Fruit fly (Drosophila melanogaster) whole organism, embryonic: ENCODE results near the gene Tnpo.
A peak's percentile ranks its signal among the peaks of the same experiment; 100 is the strongest.

Experiments
- Blimp-1 ChIP-seq: fragments of 200-800 bp; sonication (Bioruptor generic); optimal IDR thresholded peaks from 3 replicates; lab custom pipeline; 2018; ENCODE audit warnings: missing biosample characterization, missing genetic modification characterization, mild to moderate bottlenecking, moderate library complexity, missing genetic modification reagents
- CG10274 ChIP-seq: fragments of 200-800 bp; sonication (Bioruptor generic); optimal IDR thresholded peaks from 3 replicates; lab custom pipeline; 2017; ENCODE audit warnings: missing biosample characterization, mild to moderate bottlenecking, missing genetic modification characterization
- CG10462 ChIP-seq: fragments of 200-800 bp; sonication (Bioruptor generic); optimal IDR thresholded peaks from 2 replicates; lab custom pipeline; 2016; ENCODE audit warnings: missing biosample characterization, missing genetic modification characterization
- CG11696 ChIP-seq: fragments of 200-800 bp; sonication (Bioruptor generic); IDR thresholded peaks from 2 replicates; pipeline ENCODE4 v1.3.6; 2022; ENCODE audit warnings: missing biosample characterization, missing genetic modification characterization
- CG14050 ChIP-seq: fragments of 200-800 bp; sonication (Bioruptor generic); IDR thresholded peaks from 3 replicates; pipeline ENCODE4 v1.3.6; 2022; ENCODE audit warnings: missing biosample characterization, missing genetic modification characterization
- CG14965 ChIP-seq: fragments of 200-800 bp; sonication (Bioruptor generic); optimal IDR thresholded peaks from 2 replicates; lab custom pipeline; 2016; ENCODE audit warnings: missing biosample characterization, missing genetic modification characterization, borderline replicate concordance
- CG15011 ChIP-seq: fragments of 200-800 bp; sonication (Bioruptor generic); optimal IDR thresholded peaks from 3 replicates; lab custom pipeline; 2018; ENCODE audit warnings: missing biosample characterization, mild to moderate bottlenecking, missing genetic modification characterization
- CG17385 ChIP-seq: fragments of 200-800 bp; sonication (Bioruptor generic); optimal IDR thresholded peaks from 3 replicates; lab custom pipeline; 2018; ENCODE audit warnings: missing biosample characterization, mild to moderate bottlenecking, missing genetic modification characterization
- CG17612 ChIP-seq: fragments of 200-800 bp; sonication (Bioruptor generic); IDR thresholded peaks from 2 replicates; pipeline ENCODE4 v1.3.6; 2022; ENCODE audit warnings: missing biosample characterization, missing genetic modification characterization
- CG2116 ChIP-seq: fragments of 200-800 bp; sonication (Bioruptor generic); optimal IDR thresholded peaks from 3 replicates; lab custom pipeline; 2018; ENCODE audit warnings: missing biosample characterization, mild to moderate bottlenecking, missing genetic modification characterization
- CG2199 ChIP-seq: fragments of 200-800 bp; sonication (Bioruptor generic); IDR thresholded peaks from 3 replicates; pipeline ENCODE4 v1.3.6; 2022; ENCODE audit warnings: missing biosample characterization, missing genetic modification characterization
- CG31365 ChIP-seq: fragments of 200-800 bp; sonication (Bioruptor generic); optimal IDR thresholded peaks from 2 replicates; lab custom pipeline; 2018; ENCODE audit warnings: missing biosample characterization, mild to moderate bottlenecking, missing genetic modification characterization
- CG4328 ChIP-seq: fragments of 200-800 bp; sonication (Bioruptor generic); optimal IDR thresholded peaks from 3 replicates; lab custom pipeline; 2017; ENCODE audit warnings: missing biosample characterization, missing genetic modification reagents, missing genetic modification characterization
- CG4617 ChIP-seq: fragments of 200-800 bp; sonication (Bioruptor generic); optimal IDR thresholded peaks from 3 replicates; lab custom pipeline; 2016; ENCODE audit warnings: missing biosample characterization, missing genetic modification characterization, borderline replicate concordance
- CG5180 ChIP-seq: fragments of 200-800 bp; sonication (Bioruptor generic); optimal IDR thresholded peaks from 3 replicates; lab custom pipeline; 2017; ENCODE audit warnings: missing biosample characterization, missing genetic modification characterization, mild to moderate bottlenecking, moderate library complexity, missing genetic modification reagents
- CG5953 ChIP-seq: fragments of 200-800 bp; sonication (Bioruptor generic); IDR thresholded peaks from 2 replicates; pipeline ENCODE4 v1.3.6; 2022; ENCODE audit warnings: missing biosample characterization, missing genetic modification characterization
- CG6854 ChIP-seq: fragments of 200-800 bp; sonication (Bioruptor generic); optimal IDR thresholded peaks from 3 replicates; lab custom pipeline; 2017; ENCODE audit warnings: missing biosample characterization, mild to moderate bottlenecking, missing genetic modification characterization
- CG9817 ChIP-seq: fragments of 200-800 bp; sonication (Bioruptor generic); optimal IDR thresholded peaks from 2 replicates; lab custom pipeline; 2018; ENCODE audit warnings: missing biosample characterization, mild to moderate bottlenecking, missing genetic modification characterization, moderate library complexity
- Dfd ChIP-seq, 2 experiments: fragments of >200 bp; optimal IDR thresholded peaks; 2 replicates each; lab custom pipeline; 2017; ENCODE audit warnings: missing biosample characterization in 2 of 2, missing genetic modification characterization in 2 of 2
- Fer1 ChIP-seq: fragments of 200-800 bp; sonication (Bioruptor generic); optimal IDR thresholded peaks from 2 replicates; lab custom pipeline; 2017; ENCODE audit warnings: missing biosample characterization, mild to moderate bottlenecking, missing genetic modification characterization
- Fer2 ChIP-seq: fragments of 200-800 bp; sonication (Bioruptor generic); optimal IDR thresholded peaks from 2 replicates; lab custom pipeline; 2018; ENCODE audit warnings: missing biosample characterization, mild to moderate bottlenecking, missing genetic modification characterization, moderate library complexity
- Gsc ChIP-seq: fragments of 200-800 bp; sonication (Bioruptor generic); IDR thresholded peaks from 2 replicates; pipeline ENCODE4 v1.3.6; 2022; ENCODE audit warnings: missing biosample characterization, missing genetic modification characterization
- Hr39 ChIP-seq: fragments of >200 bp; optimal IDR thresholded peaks from 2 replicates; lab custom pipeline; 2017
- Nf-YA ChIP-seq: fragments of 200-800 bp; sonication (Bioruptor generic); IDR thresholded peaks from 2 replicates; pipeline ENCODE4 v1.3.6; 2022; ENCODE audit warnings: missing biosample characterization, missing genetic modification characterization
- Oli ChIP-seq: fragments of 200-800 bp; sonication (Bioruptor generic); optimal IDR thresholded peaks from 2 replicates; lab custom pipeline; 2018; ENCODE audit warnings: missing biosample characterization, mild to moderate bottlenecking, missing genetic modification characterization, moderate library complexity
- PHDP ChIP-seq: fragments of 200-800 bp; sonication (Bioruptor generic); optimal IDR thresholded peaks from 3 replicates; lab custom pipeline; 2018; ENCODE audit warnings: missing biosample characterization, mild to moderate bottlenecking, missing genetic modification characterization, moderate library complexity
- Rfx ChIP-seq: fragments of 200-800 bp; sonication (Bioruptor generic); IDR thresholded peaks from 2 replicates; pipeline ENCODE4 v1.3.6; 2022; ENCODE audit warnings: missing biosample characterization, missing genetic modification characterization
- Sox102F ChIP-seq: fragments of 200-800 bp; sonication (Bioruptor generic); optimal IDR thresholded peaks from 2 replicates; lab custom pipeline; 2018; ENCODE audit warnings: missing biosample characterization, mild to moderate bottlenecking, missing genetic modification characterization, moderate library complexity
- Usf ChIP-seq: fragments of 200-800 bp; sonication (Bioruptor generic); optimal IDR thresholded peaks from 2 replicates; lab custom pipeline; 2017; ENCODE audit warnings: missing genotype, missing biosample characterization, missing genetic modification characterization
- ato ChIP-seq: fragments of 200-800 bp; sonication (Bioruptor generic); IDR thresholded peaks from 2 replicates; pipeline ENCODE4 v1.3.6; 2022; ENCODE audit warnings: missing biosample characterization, missing genetic modification characterization; ENCODE audit not compliant: partially characterized antibody
- az2 ChIP-seq: fragments of 200-800 bp; sonication (Bioruptor generic); optimal IDR thresholded peaks from 3 replicates; lab custom pipeline; 2016; ENCODE audit warnings: missing biosample characterization, missing genetic modification characterization
- chif ChIP-seq, 2 experiments: fragments of 200-800 bp; sonication (Bioruptor generic); optimal IDR thresholded peaks; 3 replicates each; lab custom pipeline; 2016; ENCODE audit warnings: missing biosample characterization in 2 of 2, missing genetic modification characterization in 2 of 2
- crc ChIP-seq: fragments of 200-800 bp; sonication (Bioruptor generic); optimal IDR thresholded peaks from 2 replicates; lab custom pipeline; 2016; ENCODE audit warnings: missing biosample characterization, missing genetic modification characterization
- dan ChIP-seq: fragments of 200-800 bp; sonication (Bioruptor generic); IDR thresholded peaks from 2 replicates; pipeline ENCODE4 v1.3.6; 2022; ENCODE audit warnings: missing biosample characterization, missing genetic modification characterization
- eve ChIP-seq, 2 experiments: fragments of >200 bp; optimal IDR thresholded peaks; 2 replicates each; lab custom pipeline; 2017; ENCODE audit warnings: missing biosample characterization in 2 of 2, missing genetic modification characterization in 2 of 2
- gro ChIP-seq: fragments of 200-800 bp; sonication (Bioruptor generic); optimal IDR thresholded peaks from 2 replicates; lab custom pipeline; 2016; ENCODE audit warnings: missing biosample characterization, missing genetic modification characterization
- hth ChIP-seq: fragments of >200 bp; optimal IDR thresholded peaks from 2 replicates; lab custom pipeline; 2017; ENCODE audit warnings: inconsistent platforms
- lilli ChIP-seq: fragments of 200-800 bp; sonication (Bioruptor generic); optimal IDR thresholded peaks from 3 replicates; lab custom pipeline; 2016; ENCODE audit warnings: missing biosample characterization, missing genetic modification characterization
- lmd ChIP-seq: fragments of 200-800 bp; sonication (Bioruptor generic); IDR thresholded peaks from 2 replicates; pipeline ENCODE4 v1.3.6; 2022; ENCODE audit warnings: missing biosample characterization, missing genetic modification characterization
- nerfin-1 ChIP-seq: fragments of 200-800 bp; sonication (Bioruptor generic); optimal IDR thresholded peaks from 3 replicates; lab custom pipeline; 2019; ENCODE audit warnings: missing biosample characterization, mild to moderate bottlenecking, missing genetic modification characterization, moderate library complexity
- pb ChIP-seq: fragments of 200-800 bp; sonication (Bioruptor generic); optimal IDR thresholded peaks from 3 replicates; lab custom pipeline; 2016; ENCODE audit warnings: missing biosample characterization, missing genetic modification characterization
- scrt ChIP-seq: fragments of 200-800 bp; sonication (Bioruptor generic); optimal IDR thresholded peaks from 2 replicates; lab custom pipeline; 2018; ENCODE audit warnings: missing biosample characterization, mild to moderate bottlenecking, missing genetic modification characterization, moderate library complexity
- slbo ChIP-seq: fragments of 200-800 bp; sonication (Bioruptor generic); IDR thresholded peaks from 2 replicates; pipeline ENCODE4 v1.3.6; 2022; ENCODE audit warnings: missing biosample characterization, missing genetic modification characterization
- slou ChIP-seq: fragments of 200-800 bp; sonication (Bioruptor generic); optimal IDR thresholded peaks from 3 replicates; lab custom pipeline; 2016; ENCODE audit warnings: missing biosample characterization, missing genetic modification characterization
- sr ChIP-seq: fragments of 200-800 bp; sonication (Bioruptor generic); IDR thresholded peaks from 3 replicates; pipeline ENCODE4 v1.3.6; 2022; ENCODE audit warnings: missing biosample characterization, missing genetic modification characterization
- tap ChIP-seq: fragments of 200-800 bp; optimal IDR thresholded peaks from 3 replicates; lab custom pipeline; 2019; ENCODE audit warnings: missing biosample characterization, mild to moderate bottlenecking, missing genetic modification characterization, moderate library complexity
- tna ChIP-seq: fragments of 200-800 bp; sonication (Bioruptor generic); IDR thresholded peaks from 2 replicates; pipeline ENCODE4 v1.3.6; 2022; ENCODE audit warnings: missing biosample characterization, missing genetic modification characterization; ENCODE audit not compliant: partially characterized antibody
- trh ChIP-seq: fragments of 200-800 bp; sonication (Bioruptor generic); optimal IDR thresholded peaks from 2 replicates; lab custom pipeline; 2016; ENCODE audit warnings: missing biosample characterization, missing genetic modification characterization
- unpg ChIP-seq: fragments of 200-800 bp; sonication (Bioruptor generic); optimal IDR thresholded peaks from 3 replicates; lab custom pipeline; 2018; ENCODE audit warnings: missing biosample characterization, mild to moderate bottlenecking, missing genetic modification characterization, moderate library complexity
- yki ChIP-seq: fragments of >200 bp; optimal IDR thresholded peaks from 3 replicates; lab custom pipeline; 2018
- zen2 ChIP-seq: fragments of 200-800 bp; sonication (Bioruptor generic); IDR thresholded peaks from 3 replicates; pipeline ENCODE4 v1.3.6; 2022; ENCODE audit warnings: missing biosample characterization, missing genetic modification characterization; ENCODE audit not compliant: partially characterized antibody

Tnpo gene

dm6 chr3L:6184884-6185438 is 8.3 kb upstream of the Tnpo start, which contains the start of the genes D19B and CG43293 (continued):
- TF ChIP-seq lilli, result peak; percentile 95
- TF ChIP-seq CG6854 (GFP tag; lab: Kevin White, UChicago), result peak; percentile 64
- TF ChIP-seq Sox102F (GFP tag; lab: Kevin White, UChicago), result peak; percentile 89
- peak; percentile 99 for TF ChIP-seq CG11696 (GFP tag; lab: Robert Waterston, UW)
- TF ChIP-seq zen2, result peak; percentile 5; the same call in 1 of the 3 replicates
- TF ChIP-seq CG4617 (GFP tag; lab: Kevin White, UChicago), result peak; percentile 82
- TF ChIP-seq CG31365 (tag; lab: Kevin White, UChicago), result peak; percentile 58
- TF ChIP-seq Blimp-1 (GFP tag; lab: Kevin White, UChicago), result peak; percentile 82
- peak; percentile 87 for TF ChIP-seq Fer1
- peak; percentile 80 for TF ChIP-seq CG9817 (tag; lab: Kevin White, UChicago)
- peak; percentile 71 for TF ChIP-seq Fer2 (tag; lab: Kevin White, UChicago)
- peak; percentile 82 for TF ChIP-seq CG14050 (GFP tag; lab: Robert Waterston, UW)
- TF ChIP-seq pb (GFP tag; lab: Kevin White, UChicago), result peak; percentile 80
- peak; percentile 91 for TF ChIP-seq gro
- TF ChIP-seq crc (GFP tag; lab: Kevin White, UChicago), result peak; percentile 81
- TF ChIP-seq tna (GFP tag; lab: Robert Waterston, UW), result peak; percentile 59; the same call in 1 of the 2 replicates
- no peak for TF ChIP-seq Dfd (GFP tag; optimal IDR thresholded peaks at IDR 0.05; lab: Kevin White, UChicago)
- peak; percentile 88 for TF ChIP-seq unpg (GFP tag; lab: Kevin White, UChicago)
- TF ChIP-seq Nf-YA, result peak; percentile 70
- peak; percentile 58 for TF ChIP-seq nerfin-1 (tag; lab: Kevin White, UChicago)
- peak; percentile 76 for TF ChIP-seq CG4328 (GFP tag; lab: Kevin White, UChicago)
- TF ChIP-seq ato, result peak; percentile 62
- peak; percentile 87 for TF ChIP-seq CG5953 (GFP tag; lab: Robert Waterston, UW)
- peak; percentile 93 for TF ChIP-seq lmd (GFP tag; lab: Robert Waterston, UW)
- peak; percentile 97 for TF ChIP-seq Rfx
- no peak for TF ChIP-seq hth (lab: Kevin White, UChicago)
- peak; percentile 75 for TF ChIP-seq tap (tag; lab: Kevin White, UChicago)
- TF ChIP-seq scrt (GFP tag; lab: Kevin White, UChicago), result peak; percentile 73
- peak; percentile 97 for TF ChIP-seq slbo (GFP tag; lab: Robert Waterston, UW)
- peak; percentile 83 for TF ChIP-seq Oli (tag; lab: Kevin White, UChicago)
- peak; percentile 94 for TF ChIP-seq az2 (GFP tag; lab: Kevin White, UChicago)
- no peak for TF ChIP-seq Gsc (GFP tag; lab: Robert Waterston, UW)
- peak; percentile 82 for TF ChIP-seq CG2199 (GFP tag; lab: Robert Waterston, UW)
- TF ChIP-seq chif (GFP tag; optimal IDR thresholded peaks at IDR 0.05; lab: Kevin White, UChicago), result peak; percentile 80 to 87
- TF ChIP-seq CG15011 (GFP tag; lab: Kevin White, UChicago), result no peak
- TF ChIP-seq trh (GFP tag; lab: Kevin White, UChicago), result peak; percentile 83
- TF ChIP-seq eve (GFP tag; optimal IDR thresholded peaks at IDR 0.05; lab: Kevin White, UChicago), result no peak
- peak; percentile 66 for TF ChIP-seq CG17612 (GFP tag; lab: Robert Waterston, UW)
- peak; percentile 72 for TF ChIP-seq Usf (GFP tag; lab: Kevin White, UChicago)
- peak; percentile 88 for TF ChIP-seq PHDP (tag; lab: Kevin White, UChicago)
- no peak for TF ChIP-seq dan (GFP tag; lab: Robert Waterston, UW)
- no peak for TF ChIP-seq yki (lab: Kevin White, UChicago)
- TF ChIP-seq Hr39 (lab: Kevin White, UChicago), result no peak
- no peak for TF ChIP-seq CG5180 (GFP tag; lab: Kevin White, UChicago)
- TF ChIP-seq CG14965 (GFP tag; lab: Kevin White, UChicago), result no peak
- TF ChIP-seq CG10462 (GFP tag; lab: Kevin White, UChicago), result peak; percentile 82
- peak; percentile 61 for TF ChIP-seq sr
- peak; percentile 80 for TF ChIP-seq CG10274
- TF ChIP-seq slou (GFP tag; lab: Kevin White, UChicago), result peak; percentile 59
- peak; percentile 81 for TF ChIP-seq CG17385
- peak; percentile 64 for TF ChIP-seq CG2116
